Worm (Caenorhabditis elegans) whole organism, midembryonic: ENCODE measurements around the gene F39G3.5.

ENCODE experiments used
- T22C8.4 ChIP-seq: fragments of 200-800 bp; sonication (Bioruptor generic); IDR thresholded peaks from 2 replicates; pipeline ENCODE4 v1.3.6; 2022; ENCODE audit warnings: missing genetic modification characterization, missing compliant biosample characterization
- cog-1 ChIP-seq: sonication (generic microtip); optimal IDR thresholded peaks from 2 replicates; lab custom pipeline; 2016; ENCODE audit warnings: missing genetic modification characterization, missing compliant biosample characterization
- flt-1 ChIP-seq: fragments of 200-800 bp; sonication (Bioruptor generic); IDR thresholded peaks from 2 replicates; pipeline ENCODE4 v1.3.6; 2022; ENCODE audit warnings: missing genetic modification characterization, missing compliant biosample characterization
- klf-2 ChIP-seq: fragments of 200-800 bp; sonication (Bioruptor generic); conservative IDR thresholded peaks from 2 replicates; pipeline ENCODE4 v1.3.6; 2022; ENCODE audit warnings: missing genetic modification reagents, missing genetic modification characterization, missing compliant biosample characterization
- med-1 ChIP-seq: sonication (generic microtip); optimal IDR thresholded peaks from 2 replicates; lab custom pipeline; 2017; ENCODE audit warnings: missing genetic modification characterization, mild to moderate bottlenecking, missing compliant biosample characterization, antibody characterized with exemption, missing genetic modification reagents; ENCODE audit not compliant: insufficient read depth
- ref-1 ChIP-seq: fragments of 200-800 bp; sonication (Bioruptor generic); conservative IDR thresholded peaks from 2 replicates; pipeline ENCODE4 v1.3.6; 2022; ENCODE audit warnings: missing genetic modification reagents, missing genetic modification characterization, missing compliant biosample characterization
- tab-1 ChIP-seq: fragments of 200-800 bp; sonication (Bioruptor generic); IDR thresholded peaks from 2 replicates; pipeline ENCODE4 v1.3.6; 2022; ENCODE audit warnings: missing genetic modification characterization, missing compliant biosample characterization
- ztf-23 ChIP-seq: fragments of 200-800 bp; sonication (Bioruptor generic); IDR thresholded peaks from 2 replicates; pipeline ENCODE4 v1.3.6; 2022; ENCODE audit warnings: missing genetic modification reagents, missing genetic modification characterization, missing compliant biosample characterization
- ztf-29 ChIP-seq: fragments of 200-800 bp; sonication (Bioruptor generic); IDR thresholded peaks from 2 replicates; pipeline ENCODE4 v1.3.6; 2022; ENCODE audit warnings: missing genetic modification reagents, missing genetic modification characterization, missing compliant biosample characterization

F39G3.5 gene

DNA sequence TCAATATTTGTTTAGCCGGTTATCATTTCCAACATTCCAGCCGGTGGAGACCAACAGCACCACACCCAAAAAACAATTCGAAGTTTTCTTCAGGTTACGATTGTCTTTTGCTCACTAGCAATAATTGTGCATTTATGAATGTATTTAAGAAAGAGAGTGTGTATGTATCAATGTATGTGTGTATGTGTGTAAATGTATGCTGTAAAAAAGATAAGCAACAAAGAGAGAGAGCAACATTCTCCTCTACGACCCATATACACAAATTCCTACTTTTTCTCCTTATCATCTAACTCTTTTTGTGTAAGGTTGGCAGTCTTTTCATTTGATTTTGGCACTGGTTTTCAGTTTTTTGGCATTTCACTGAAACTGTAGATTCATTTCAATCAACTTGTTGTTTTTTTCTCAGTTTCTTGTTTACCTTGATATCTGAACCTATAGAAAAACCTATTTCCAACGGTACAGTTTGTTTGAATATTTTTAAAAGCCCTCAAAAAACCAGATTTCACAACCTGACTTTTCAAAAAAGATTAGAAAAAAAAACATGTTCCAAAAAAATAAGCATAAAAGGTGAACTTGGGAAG, 1.4 kb upstream of the F39G3.5 start:
- no peak for TF ChIP-seq klf-2 (GFP tag; lab: Robert Waterston, UW)
- TF ChIP-seq ztf-23 (GFP tag; lab: Robert Waterston, UW), result no peak
- no peak for TF ChIP-seq tab-1
- TF ChIP-seq T22C8.4 (GFP tag; lab: Robert Waterston, UW), result no peak
- TF ChIP-seq ztf-29, result no peak
- no peak for TF ChIP-seq ref-1 (GFP tag; lab: Robert Waterston, UW)
- no peak for TF ChIP-seq cog-1 (tag; lab: Kevin White, UChicago)

DNA sequence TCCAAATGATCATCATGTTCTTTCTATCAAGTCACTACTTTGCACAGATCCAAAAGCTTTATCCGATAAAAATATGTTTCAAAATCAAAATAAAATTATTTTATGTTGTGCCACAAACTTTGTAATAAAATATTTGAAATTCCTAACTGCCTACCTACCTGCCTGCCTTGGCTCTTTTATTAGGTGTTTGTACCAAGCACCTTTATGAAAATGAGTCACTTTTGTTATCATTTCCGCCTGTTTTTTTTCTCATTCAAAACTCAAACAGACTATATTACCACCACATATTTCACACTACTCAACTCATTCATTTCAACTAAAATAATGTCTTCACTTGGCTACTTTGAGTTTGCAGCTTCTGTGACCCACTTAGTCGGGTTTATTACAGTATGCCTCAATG, 2.0 kb downstream of the F39G3.5 start, which contains the start of gene F39G3.4:
TSS of gene F39G3.4 (plus strand) at position 301 of the 400 bp plus-strand sequence.
- TF ChIP-seq ztf-23 (GFP tag; lab: Robert Waterston, UW) (no peak), T22C8.4 (GFP tag; lab: Robert Waterston, UW) (no peak), klf-2 (GFP tag; lab: Robert Waterston, UW) (no peak), flt-1 (GFP tag; lab: Robert Waterston, UW) (no peak), med-1 (GFP tag; lab: Kevin White, UChicago) (no peak), ztf-29 (no peak), tab-1 (no peak), ref-1 (GFP tag; lab: Robert Waterston, UW) (no peak), cog-1 (tag; lab: Kevin White, UChicago) (no peak)

DNA sequence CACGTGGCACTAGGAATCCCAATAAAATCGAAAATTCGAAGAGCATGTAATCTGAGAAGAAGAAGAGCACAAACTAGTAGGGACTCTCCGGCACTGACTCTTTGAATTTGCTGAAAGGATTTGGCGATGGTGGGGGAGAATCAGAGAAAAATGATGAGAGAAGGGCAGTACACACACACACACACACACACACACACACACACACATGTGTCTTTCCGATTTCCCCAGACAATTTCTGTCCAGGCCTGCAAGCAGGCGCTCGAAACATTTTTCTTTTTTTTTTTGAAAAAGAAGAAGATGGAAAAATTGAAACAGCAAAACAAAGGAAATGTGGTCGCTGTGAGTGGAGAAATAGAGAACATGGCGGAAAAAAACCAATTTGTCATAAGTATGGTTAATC, 7.7 kb downstream of the F39G3.5 start, which contains the start of gene tig-2:
TSS of gene tig-2 (minus strand) at position 87 of the 400 bp plus-strand sequence.
- TF ChIP-seq cog-1 (tag; lab: Kevin White, UChicago), result no peak
- TF ChIP-seq flt-1 (GFP tag; lab: Robert Waterston, UW), result no peak
- no peak for TF ChIP-seq med-1 (GFP tag; lab: Kevin White, UChicago)
- no peak for TF ChIP-seq ztf-23 (GFP tag; lab: Robert Waterston, UW)
- no peak for TF ChIP-seq klf-2 (GFP tag; lab: Robert Waterston, UW)
- TF ChIP-seq T22C8.4 (GFP tag; lab: Robert Waterston, UW), result no peak
- TF ChIP-seq tab-1, result no peak
- TF ChIP-seq ref-1 (GFP tag; lab: Robert Waterston, UW), result no peak
- TF ChIP-seq ztf-29, result no peak

DNA sequence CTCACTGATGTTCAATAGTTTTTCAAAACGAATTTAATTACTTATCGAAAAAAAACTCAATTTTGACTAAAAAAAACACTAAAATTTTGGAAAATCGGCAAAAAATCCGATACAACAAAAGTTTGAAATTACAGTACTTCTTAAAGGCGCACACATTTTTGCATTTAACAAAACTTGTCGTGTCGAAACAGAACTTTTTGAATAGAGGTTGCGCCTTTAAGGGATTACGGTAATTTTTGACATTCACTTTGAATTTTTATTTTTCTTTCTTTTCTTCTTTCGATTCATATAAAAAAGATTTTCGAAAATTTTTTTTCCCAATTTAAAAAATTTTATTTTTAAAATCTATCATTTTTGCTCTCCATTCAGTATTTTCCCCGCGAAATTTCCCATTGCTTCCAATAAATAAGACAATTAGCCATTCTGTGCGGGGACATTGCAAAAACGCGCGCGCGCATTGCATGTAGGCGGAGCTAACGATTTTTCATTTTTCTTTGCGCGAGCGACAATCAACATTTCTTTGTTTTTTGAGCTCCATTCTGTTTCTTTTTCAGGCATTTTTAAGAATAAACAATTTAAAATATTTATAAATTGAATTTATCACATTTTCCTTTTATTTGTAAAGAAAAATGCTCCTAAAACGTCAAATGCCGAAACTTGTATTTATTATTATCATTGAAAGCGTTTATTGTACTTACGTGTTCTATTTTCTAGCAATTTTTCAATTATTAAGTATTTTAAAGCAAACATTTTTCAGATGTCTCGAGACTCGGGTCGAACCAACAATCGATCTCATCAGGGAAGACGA, 8.9 kb downstream of the F39G3.5 start, which contains the start of gene F39G3.3:
TSS of gene F39G3.3 (plus strand) at position 758 of the 808 bp plus-strand sequence.
- TF ChIP-seq flt-1 (GFP tag; lab: Robert Waterston, UW) (peak; percentile 92), tab-1 (peak; percentile 92), T22C8.4 (GFP tag; lab: Robert Waterston, UW) (peak; percentile 85), ztf-29 (peak; percentile 77), med-1 (GFP tag; lab: Kevin White, UChicago) (peak; percentile 96), klf-2 (GFP tag; lab: Robert Waterston, UW) (peak; percentile 81), ztf-23 (GFP tag; lab: Robert Waterston, UW) (peak; percentile 91), cog-1 (tag; lab: Kevin White, UChicago) (peak; percentile 81), ref-1 (GFP tag; lab: Robert Waterston, UW) (peak; percentile 64; the same call in 1 of the 2 replicates)

DNA sequence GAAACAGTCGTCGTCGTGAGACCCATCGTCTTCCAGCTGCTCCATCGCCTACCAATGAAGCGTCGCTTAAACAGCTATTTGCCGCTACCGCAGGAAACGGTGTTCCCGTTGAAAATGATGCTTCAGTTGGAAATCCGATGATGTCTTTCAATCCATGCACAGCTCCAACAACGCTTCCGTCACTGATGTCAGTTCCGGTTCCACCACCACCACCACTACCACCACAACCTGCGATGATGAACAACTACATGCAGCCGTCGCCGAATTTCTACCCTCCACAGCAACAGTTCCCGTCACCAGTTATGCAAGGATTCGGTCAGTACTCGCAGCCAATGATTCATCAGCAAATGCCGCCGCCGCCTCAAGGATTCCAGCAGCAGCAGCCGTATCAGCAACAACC, 11.5 kb downstream of the F39G3.5 start:
- TF ChIP-seq tab-1, result no peak
- TF ChIP-seq T22C8.4 (GFP tag; lab: Robert Waterston, UW), result no peak
- no peak for TF ChIP-seq med-1 (GFP tag; lab: Kevin White, UChicago)
- TF ChIP-seq flt-1 (GFP tag; lab: Robert Waterston, UW), result no peak
- TF ChIP-seq ztf-29, result no peak
- no peak for TF ChIP-seq klf-2 (GFP tag; lab: Robert Waterston, UW)
- no peak for TF ChIP-seq ref-1 (GFP tag; lab: Robert Waterston, UW)
- no peak for TF ChIP-seq cog-1 (tag; lab: Kevin White, UChicago)
- TF ChIP-seq ztf-23 (GFP tag; lab: Robert Waterston, UW), result no peak

DNA sequence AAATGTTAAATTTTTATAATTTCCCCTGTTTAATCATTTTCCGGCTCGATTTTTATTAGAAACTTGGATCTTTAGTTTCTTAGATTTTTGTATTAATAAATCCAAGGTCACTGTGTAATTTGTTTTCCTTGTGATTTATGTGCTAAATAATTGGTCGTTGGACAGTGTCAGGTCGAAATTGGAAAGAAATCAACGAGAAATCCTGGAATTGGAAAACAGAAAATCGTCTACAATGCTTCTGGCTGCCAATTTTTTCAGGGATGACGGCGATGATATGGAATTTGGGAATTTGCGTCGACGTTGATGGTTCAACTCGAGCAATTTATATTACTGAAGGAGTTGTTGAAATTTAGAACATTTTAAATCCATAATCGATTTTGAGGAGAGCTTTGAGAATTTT, 12.2 kb downstream of the F39G3.5 start:
- TF ChIP-seq ztf-29 (no peak), ref-1 (GFP tag; lab: Robert Waterston, UW) (no peak), med-1 (GFP tag; lab: Kevin White, UChicago) (no peak), ztf-23 (GFP tag; lab: Robert Waterston, UW) (no peak), T22C8.4 (GFP tag; lab: Robert Waterston, UW) (no peak), flt-1 (GFP tag; lab: Robert Waterston, UW) (no peak), klf-2 (GFP tag; lab: Robert Waterston, UW) (no peak), cog-1 (tag; lab: Kevin White, UChicago) (no peak), tab-1 (no peak)

DNA sequence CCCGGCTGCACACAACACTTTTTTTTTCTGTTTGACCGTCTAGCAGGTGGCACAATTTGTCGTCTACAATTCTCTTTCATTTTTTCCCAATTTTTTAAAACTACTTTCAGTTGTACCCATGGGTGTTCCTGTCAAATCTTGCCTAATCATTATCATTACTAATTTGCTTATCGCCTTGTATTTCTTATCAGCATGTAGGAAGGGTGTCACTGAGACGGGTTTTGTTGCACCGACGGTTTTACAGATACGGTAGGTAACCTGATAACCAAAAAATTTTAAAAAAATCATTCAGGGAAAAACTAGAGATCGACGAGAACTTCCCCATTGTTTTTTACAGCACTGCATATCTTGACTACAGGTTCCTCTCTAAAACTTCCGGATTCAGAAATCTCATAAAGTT, 15.3 kb downstream of the F39G3.5 start, which contains the start of gene F39G3.2:
TSS of gene F39G3.2 (plus strand) at position 105 of the 400 bp plus-strand sequence.
- TF ChIP-seq ztf-23 (GFP tag; lab: Robert Waterston, UW) (no peak), ref-1 (GFP tag; lab: Robert Waterston, UW) (no peak), ztf-29 (no peak), tab-1 (no peak), flt-1 (GFP tag; lab: Robert Waterston, UW) (no peak), T22C8.4 (GFP tag; lab: Robert Waterston, UW) (no peak), klf-2 (GFP tag; lab: Robert Waterston, UW) (no peak), cog-1 (tag; lab: Kevin White, UChicago) (no peak), med-1 (GFP tag; lab: Kevin White, UChicago) (no peak)

DNA sequence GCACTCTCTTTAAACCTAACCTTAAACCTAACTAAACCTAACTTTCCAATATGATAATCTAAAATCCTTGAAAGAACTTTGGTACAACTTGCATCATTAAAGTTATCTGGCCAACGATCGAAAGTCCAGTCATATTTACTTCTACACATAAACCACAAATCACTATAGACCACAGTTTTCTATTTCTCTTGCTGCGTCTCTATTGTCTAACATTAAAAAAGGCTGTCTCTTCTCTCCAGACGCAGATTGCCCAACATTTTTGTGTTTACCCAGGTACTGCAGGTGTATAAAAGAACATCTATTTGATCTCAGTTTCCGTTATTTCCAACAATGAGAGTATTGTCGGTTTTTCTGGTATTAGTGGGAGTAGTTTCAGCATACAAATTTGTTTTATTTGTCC, 19.8 kb downstream of the F39G3.5 start, which contains the start of gene ugt-61:
TSS of gene ugt-61 (plus strand) at position 233 of the 400 bp plus-strand sequence.
- no peak for TF ChIP-seq med-1 (GFP tag; lab: Kevin White, UChicago)
- TF ChIP-seq cog-1 (tag; lab: Kevin White, UChicago), result no peak
